Fruit fly (Drosophila melanogaster) S2 (cell line): Measurements from ENCODE around the gene Dip-C.

ENCODE experiments used
- CG8478 ChIP-seq: fragments of >200 bp; optimal IDR thresholded peaks from 2 replicates; lab custom pipeline; 2018
- CTCF ChIP-seq, 2 experiments: fragments of >200 bp; optimal IDR thresholded peaks; 2 replicates each; lab custom pipeline; 2018

DNA sequence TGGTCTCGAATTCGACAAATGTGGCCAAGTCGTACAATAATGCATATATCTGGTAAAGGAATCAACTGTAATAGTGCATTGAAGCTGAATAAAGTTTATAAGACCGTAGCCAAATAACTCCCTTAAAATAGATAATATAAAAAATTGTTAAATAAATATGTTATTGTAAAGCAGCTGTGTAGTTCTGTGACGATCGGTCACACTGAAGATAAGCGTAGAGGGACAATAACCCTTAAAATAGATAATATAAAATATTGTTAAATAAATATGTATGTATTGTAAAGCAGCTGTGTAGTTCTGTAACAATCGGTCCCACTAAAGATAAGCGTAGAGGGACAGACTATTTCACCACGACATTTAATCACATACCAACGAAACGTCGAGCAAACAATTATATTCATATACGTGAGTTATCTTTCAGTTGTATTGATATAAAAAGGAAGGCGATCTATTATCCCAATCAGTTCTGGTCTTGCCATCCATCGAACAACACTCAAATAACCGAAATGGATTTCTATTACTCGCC lies 38.2 kb downstream of the Dip-C start, which contains the start of gene GstD5:
- no peak for TF ChIP-seq CG8478 (lab: Kevin White, UChicago)
- TF ChIP-seq CTCF (optimal IDR thresholded peaks at IDR 0.05; lab: Kevin White, UChicago), result no peak
